Worm (Caenorhabditis elegans) whole organism, late embryonic: ENCODE measurements around the gene R04F11.5.

Source experiments
- C08G9.2 ChIP-seq: sonication (generic microtip); optimal IDR thresholded peaks from 2 replicates; lab custom pipeline; 2016; ENCODE audit warnings: mild to moderate bottlenecking, missing genetic modification characterization, moderate library complexity, missing compliant biosample characterization
- C38D4.7 ChIP-seq: fragments of 200-800 bp; sonication (Bioruptor generic); optimal IDR thresholded peaks from 2 replicates; lab custom pipeline; 2018; ENCODE audit warnings: mild to moderate bottlenecking, missing genetic modification characterization, moderate library complexity, missing compliant biosample characterization
- F13H6.1 ChIP-seq: sonication (generic microtip); optimal IDR thresholded peaks from 2 replicates; lab custom pipeline; 2016; ENCODE audit warnings: missing genetic modification characterization, missing compliant biosample characterization
- K02D7.2 ChIP-seq: sonication (generic microtip); optimal IDR thresholded peaks from 2 replicates; lab custom pipeline; 2017; ENCODE audit warnings: mild to moderate bottlenecking, missing genetic modification characterization, missing compliant biosample characterization
- K09A11.1 ChIP-seq: sonication (generic microtip); optimal IDR thresholded peaks from 2 replicates; lab custom pipeline; 2017; ENCODE audit warnings: antibody characterized with exemption, mild to moderate bottlenecking, missing genetic modification characterization, missing compliant biosample characterization; ENCODE audit not compliant: insufficient read depth
- T23F11.4 ChIP-seq: fragments of 200-800 bp; sonication (Bioruptor generic); optimal IDR thresholded peaks from 2 replicates; lab custom pipeline; 2018; ENCODE audit warnings: mild to moderate bottlenecking, missing genetic modification characterization, missing compliant biosample characterization
- Y22D7AL.16 ChIP-seq: sonication (generic microtip); optimal IDR thresholded peaks from 2 replicates; lab custom pipeline; 2016; ENCODE audit warnings: missing genetic modification characterization, missing compliant biosample characterization
- ahr-1 ChIP-seq: sonication (generic microtip); optimal IDR thresholded peaks from 2 replicates; lab custom pipeline; 2016; ENCODE audit warnings: missing genetic modification characterization, missing compliant biosample characterization
- ceh-14 ChIP-seq: sonication (generic microtip); optimal IDR thresholded peaks from 2 replicates; lab custom pipeline; 2016; ENCODE audit warnings: missing genotype, missing genetic modification characterization, missing compliant biosample characterization
- ceh-18 ChIP-seq: sonication (generic microtip); optimal IDR thresholded peaks from 2 replicates; lab custom pipeline; 2016; ENCODE audit warnings: missing genetic modification characterization, missing compliant biosample characterization
- ceh-19 ChIP-seq: fragments of 200-800 bp; sonication (Bioruptor generic); optimal IDR thresholded peaks from 2 replicates; lab custom pipeline; 2018; ENCODE audit warnings: mild to moderate bottlenecking, missing genetic modification characterization, missing compliant biosample characterization
- ceh-22 ChIP-seq: sonication (generic microtip); optimal IDR thresholded peaks from 2 replicates; lab custom pipeline; 2017; ENCODE audit warnings: missing biosample characterization, missing genetic modification characterization
- ceh-24 ChIP-seq: sonication (generic microtip); optimal IDR thresholded peaks from 2 replicates; lab custom pipeline; 2016; ENCODE audit warnings: mild to moderate bottlenecking, missing genetic modification characterization, missing compliant biosample characterization
- ceh-30 ChIP-seq: fragments of 150-350 bp; optimal IDR thresholded peaks from 2 replicates; lab custom pipeline; 2014; ENCODE audit warnings: missing biosample characterization, missing genetic modification characterization
- ceh-31 ChIP-seq: sonication (generic microtip); optimal IDR thresholded peaks from 2 replicates; lab custom pipeline; 2016; ENCODE audit warnings: missing genetic modification characterization, missing compliant biosample characterization
- ceh-34 ChIP-seq: sonication (generic microtip); optimal IDR thresholded peaks from 2 replicates; lab custom pipeline; 2016; ENCODE audit warnings: mild to moderate bottlenecking, missing genetic modification characterization, missing compliant biosample characterization
- ceh-45 ChIP-seq: fragments of 200-800 bp; sonication (Bioruptor generic); IDR thresholded peaks from 2 replicates; pipeline ENCODE4 v1.3.6; 2022; ENCODE audit warnings: missing genetic modification reagents, missing genetic modification characterization, missing compliant biosample characterization
- ceh-9 ChIP-seq: sonication (generic microtip); optimal IDR thresholded peaks from 2 replicates; lab custom pipeline; 2016; ENCODE audit warnings: mild to moderate bottlenecking, missing genetic modification characterization, inconsistent platforms, missing compliant biosample characterization
- che-1 ChIP-seq: sonication (generic microtip); optimal IDR thresholded peaks from 2 replicates; lab custom pipeline; 2016; ENCODE audit warnings: mild to moderate bottlenecking, missing genetic modification characterization, missing compliant biosample characterization
- dmd-4 ChIP-seq: sonication (generic microtip); optimal IDR thresholded peaks from 2 replicates; lab custom pipeline; 2016; ENCODE audit warnings: borderline replicate concordance, missing genetic modification characterization, missing compliant biosample characterization
- elt-2 ChIP-seq: sonication (generic microtip); optimal IDR thresholded peaks from 2 replicates; lab custom pipeline; 2016; ENCODE audit warnings: missing genetic modification reagents, missing genetic modification characterization, missing compliant biosample characterization
- elt-4 ChIP-seq: sonication (generic microtip); optimal IDR thresholded peaks from 2 replicates; lab custom pipeline; 2016; ENCODE audit warnings: missing genetic modification characterization, missing compliant biosample characterization
- eyg-1 ChIP-seq: sonication (generic microtip); optimal IDR thresholded peaks from 2 replicates; lab custom pipeline; 2016; ENCODE audit warnings: missing genotype, missing genetic modification characterization, missing compliant biosample characterization
- hlh-13 ChIP-seq: fragments of 200-800 bp; sonication (Bioruptor generic); optimal IDR thresholded peaks from 2 replicates; lab custom pipeline; 2018; ENCODE audit warnings: mild to moderate bottlenecking, missing genetic modification characterization, missing compliant biosample characterization
- hlh-30 ChIP-seq: sonication (generic microtip); optimal IDR thresholded peaks from 2 replicates; lab custom pipeline; 2017; ENCODE audit warnings: antibody characterized with exemption, missing genetic modification characterization, missing compliant biosample characterization; ENCODE audit not compliant: insufficient read depth
- hlh-6 ChIP-seq: sonication (generic microtip); optimal IDR thresholded peaks from 2 replicates; lab custom pipeline; 2016; ENCODE audit warnings: missing genotype, missing genetic modification characterization, missing compliant biosample characterization
- hlh-8 ChIP-seq: sonication (generic microtip); optimal IDR thresholded peaks from 2 replicates; lab custom pipeline; 2016; ENCODE audit warnings: missing genotype, missing genetic modification characterization, missing compliant biosample characterization
- lim-6 ChIP-seq: sonication (generic microtip); optimal IDR thresholded peaks from 2 replicates; lab custom pipeline; 2016; ENCODE audit warnings: missing genetic modification characterization, missing compliant biosample characterization
- lin-11 ChIP-seq: fragments of 200-800 bp; sonication (Bioruptor generic); optimal IDR thresholded peaks from 2 replicates; lab custom pipeline; 2018; ENCODE audit warnings: mild to moderate bottlenecking, missing genetic modification characterization, missing compliant biosample characterization
- madf-2 ChIP-seq: sonication (generic microtip); optimal IDR thresholded peaks from 2 replicates; lab custom pipeline; 2017; ENCODE audit warnings: missing genetic modification characterization, missing compliant biosample characterization
- mec-3 ChIP-seq: sonication (generic microtip); optimal IDR thresholded peaks from 2 replicates; lab custom pipeline; 2016; ENCODE audit warnings: borderline replicate concordance, missing genetic modification characterization, missing compliant biosample characterization
- nfya-1 ChIP-seq: sonication (generic microtip); optimal IDR thresholded peaks from 2 replicates; lab custom pipeline; 2017; ENCODE audit warnings: missing genetic modification characterization, mild to moderate bottlenecking, missing compliant biosample characterization, antibody characterized with exemption, moderate library complexity
- nhr-11 ChIP-seq: fragments of 150-350 bp; optimal IDR thresholded peaks from 2 replicates; lab custom pipeline; 2014; ENCODE audit warnings: missing biosample characterization, missing genetic modification characterization
- npax-4 ChIP-seq: sonication (generic microtip); optimal IDR thresholded peaks from 2 replicates; lab custom pipeline; 2016; ENCODE audit warnings: missing genetic modification characterization, missing compliant biosample characterization
- odd-2 ChIP-seq: sonication (generic microtip); optimal IDR thresholded peaks from 2 replicates; lab custom pipeline; 2017; ENCODE audit warnings: antibody characterized with exemption, mild to moderate bottlenecking, missing genetic modification characterization, missing compliant biosample characterization
- pag-3 ChIP-seq: sonication (generic microtip); optimal IDR thresholded peaks from 2 replicates; lab custom pipeline; 2016; ENCODE audit warnings: missing compliant biosample characterization, missing genetic modification characterization, borderline replicate concordance
- pat-9 ChIP-seq: fragments of 200-800 bp; sonication (Bioruptor generic); optimal IDR thresholded peaks from 2 replicates; lab custom pipeline; 2018; ENCODE audit warnings: mild to moderate bottlenecking, missing genetic modification characterization, moderate library complexity, missing compliant biosample characterization
- pha-2 ChIP-seq: sonication (generic microtip); optimal IDR thresholded peaks from 2 replicates; lab custom pipeline; 2017; ENCODE audit warnings: mild to moderate bottlenecking, missing genetic modification characterization, missing compliant biosample characterization
- pqm-1 ChIP-seq: sonication (generic microtip); optimal IDR thresholded peaks from 2 replicates; lab custom pipeline; 2016; ENCODE audit warnings: missing genetic modification characterization, missing compliant biosample characterization
- pros-1 ChIP-seq: fragments of 150-350 bp; optimal IDR thresholded peaks from 2 replicates; lab custom pipeline; 2014; ENCODE audit warnings: missing biosample characterization, missing genetic modification reagents, missing genetic modification characterization
- ref-2 ChIP-seq: sonication (generic microtip); optimal IDR thresholded peaks from 2 replicates; lab custom pipeline; 2016; ENCODE audit warnings: missing genetic modification characterization, missing compliant biosample characterization
- rnt-1 ChIP-seq: sonication (generic microtip); optimal IDR thresholded peaks from 2 replicates; lab custom pipeline; 2016; ENCODE audit warnings: missing genetic modification characterization, missing compliant biosample characterization
- tbx-7 ChIP-seq: sonication (generic microtip); optimal IDR thresholded peaks from 2 replicates; lab custom pipeline; 2016; ENCODE audit warnings: missing genotype, missing genetic modification characterization, missing compliant biosample characterization
- ttx-3 ChIP-seq: sonication (generic microtip); optimal IDR thresholded peaks from 2 replicates; lab custom pipeline; 2016; ENCODE audit warnings: missing genetic modification reagents, missing genetic modification characterization, missing compliant biosample characterization
- unc-3 ChIP-seq, 2 experiments: fragments of 200-800 bp in 1 of 2; sonication (Bioruptor generic) in 1 of 2; sonication (generic microtip) in 1 of 2; conservative IDR thresholded peaks in 1 of 2; optimal IDR thresholded peaks in 1 of 2; 2 replicates each; pipeline versions ENCODE4 v1.3.6 to Lab custom; 2016 to 2022; ENCODE audit warnings: missing compliant biosample characterization in 2 of 2, missing genetic modification characterization in 2 of 2, missing genetic modification reagents in 1 of 2
- unc-42 ChIP-seq: sonication (generic microtip); optimal IDR thresholded peaks from 2 replicates; lab custom pipeline; 2016; ENCODE audit warnings: missing genotype, missing genetic modification characterization, missing compliant biosample characterization
- unc-55 ChIP-seq: sonication (generic microtip); optimal IDR thresholded peaks from 2 replicates; lab custom pipeline; 2017; ENCODE audit warnings: missing biosample characterization, missing genetic modification reagents, missing genetic modification characterization
- zip-5 ChIP-seq: sonication (generic microtip); optimal IDR thresholded peaks from 2 replicates; lab custom pipeline; 2016; ENCODE audit warnings: missing genetic modification characterization, missing compliant biosample characterization

R04F11.5 gene

ce11 chrV:12305677-12306076 lies 12.1 kb downstream of the R04F11.5 start:
- TF ChIP-seq ttx-3: no peak
- TF ChIP-seq ceh-18 (tag; lab: Kevin White, UChicago): no peak
- TF ChIP-seq pat-9: no peak
- TF ChIP-seq unc-3 (GFP tag; conservative IDR thresholded peaks at IDR 0.05; lab: Robert Waterston, UW): no peak
- no peak for TF ChIP-seq unc-3 (tag; optimal IDR thresholded peaks at IDR 0.05; lab: Kevin White, UChicago)
- no peak for TF ChIP-seq nfya-1 (tag; lab: Kevin White, UChicago)
- no peak for TF ChIP-seq elt-2 (tag; lab: Kevin White, UChicago)
- no peak for TF ChIP-seq ceh-19 (GFP tag; lab: Kevin White, UChicago)
- no peak for TF ChIP-seq tbx-7
- no peak for TF ChIP-seq Y22D7AL.16 (tag; lab: Kevin White, UChicago)
- TF ChIP-seq npax-4 (tag; lab: Kevin White, UChicago): no peak
- no peak for TF ChIP-seq ceh-14 (tag; lab: Kevin White, UChicago)
- TF ChIP-seq odd-2 (tag; lab: Kevin White, UChicago): no peak
- no peak for TF ChIP-seq elt-4
- TF ChIP-seq unc-55 (GFP tag; lab: Kevin White, UChicago): no peak
- TF ChIP-seq ceh-22 (tag; lab: Kevin White, UChicago): no peak
- TF ChIP-seq hlh-8 (tag; lab: Kevin White, UChicago): no peak
- no peak for TF ChIP-seq T23F11.4

ce11 chrV:12303453-12304077 lies 14.3 kb downstream of the R04F11.5 start:
- TF ChIP-seq ceh-24: peak; percentile 99
- TF ChIP-seq ceh-45: peak; percentile 100
- peak; percentile 99 for TF ChIP-seq pros-1 (tag; lab: Kevin White, UChicago)
- peak; percentile 100 for TF ChIP-seq hlh-6
- TF ChIP-seq pha-2 (tag; lab: Kevin White, UChicago): peak; percentile 98
- no peak for TF ChIP-seq nhr-11 (tag; lab: Kevin White, UChicago)
- peak; percentile 99 for TF ChIP-seq pag-3 (tag; lab: Kevin White, UChicago)
- peak; percentile 100 for TF ChIP-seq hlh-13
- TF ChIP-seq pqm-1: peak; percentile 99
- peak; percentile 99 for TF ChIP-seq F13H6.1 (tag; lab: Kevin White, UChicago)
- peak; percentile 99 for TF ChIP-seq madf-2 (tag; lab: Kevin White, UChicago)
- TF ChIP-seq K09A11.1 (tag; lab: Kevin White, UChicago): peak; percentile 98
- peak; percentile 99 for TF ChIP-seq rnt-1 (tag; lab: Kevin White, UChicago)
- peak; percentile 99 for TF ChIP-seq mec-3 (tag; lab: Kevin White, UChicago)
- peak; percentile 98 for TF ChIP-seq C08G9.2 (tag; lab: Kevin White, UChicago)
- peak; percentile 98 for TF ChIP-seq zip-5 (tag; lab: Kevin White, UChicago)
- peak; percentile 94 for TF ChIP-seq ceh-22 (tag; lab: Kevin White, UChicago)
- peak; percentile 100 for TF ChIP-seq pat-9
- peak; percentile 99 for TF ChIP-seq ceh-18 (tag; lab: Kevin White, UChicago)
- TF ChIP-seq hlh-30 (tag; lab: Kevin White, UChicago): peak; percentile 92
- peak; percentile 99 for TF ChIP-seq ahr-1 (tag; lab: Kevin White, UChicago)
- TF ChIP-seq unc-42 (tag; lab: Kevin White, UChicago): peak; percentile 95
- TF ChIP-seq ref-2: peak; percentile 100
- TF ChIP-seq ceh-30: peak; percentile 93
- peak; percentile 98 for TF ChIP-seq lin-11
- TF ChIP-seq hlh-8 (tag; lab: Kevin White, UChicago): peak; percentile 98
- peak; percentile 99 for TF ChIP-seq ttx-3
- peak; percentile 99 for TF ChIP-seq lim-6 (tag; lab: Kevin White, UChicago)
- peak; percentile 100 for TF ChIP-seq K02D7.2 (tag; lab: Kevin White, UChicago)
- TF ChIP-seq che-1 (tag; lab: Kevin White, UChicago): peak; percentile 99
- peak; percentile 98 for TF ChIP-seq C38D4.7 (GFP tag; lab: Kevin White, UChicago)
- peak; percentile 98 for TF ChIP-seq ceh-31 (tag; lab: Kevin White, UChicago)
- peak; percentile 99 for TF ChIP-seq dmd-4 (tag; lab: Kevin White, UChicago)
- TF ChIP-seq ceh-14 (tag; lab: Kevin White, UChicago): peak; percentile 99
- peak; percentile 99 for TF ChIP-seq npax-4 (tag; lab: Kevin White, UChicago)
- peak; percentile 100 for TF ChIP-seq ceh-9 (tag; lab: Kevin White, UChicago)
- TF ChIP-seq ceh-34 (tag; lab: Kevin White, UChicago): peak; percentile 100
- TF ChIP-seq eyg-1 (tag; lab: Kevin White, UChicago): peak; percentile 100
- peak; percentile 100 for TF ChIP-seq T23F11.4
